Fruit fly (Drosophila melanogaster) whole organism, embryonic: ENCODE data around the gene CG15412.

Experiments used
- Atf-2 ChIP-seq: fragments of 200-800 bp; sonication (Bioruptor generic); optimal IDR thresholded peaks from 2 replicates; lab custom pipeline; 2016; ENCODE audit warnings: missing biosample characterization, missing genetic modification characterization
- Bdp1 ChIP-seq: fragments of 200-800 bp; sonication (Bioruptor generic); optimal IDR thresholded peaks from 3 replicates; lab custom pipeline; 2016; ENCODE audit warnings: missing biosample characterization, missing genetic modification characterization
- CG10543 ChIP-seq: fragments of 200-800 bp; sonication (Bioruptor generic); optimal IDR thresholded peaks from 3 replicates; lab custom pipeline; 2017; ENCODE audit warnings: missing biosample characterization, mild to moderate bottlenecking, missing genetic modification characterization, moderate library complexity
- CG12769 ChIP-seq: fragments of 200-800 bp; sonication (Bioruptor generic); optimal IDR thresholded peaks from 2 replicates; lab custom pipeline; 2019; ENCODE audit warnings: missing biosample characterization, mild to moderate bottlenecking, missing genetic modification characterization, moderate library complexity
- CG13296 ChIP-seq: fragments of 200-800 bp; sonication (Bioruptor generic); optimal IDR thresholded peaks from 3 replicates; lab custom pipeline; 2018; ENCODE audit warnings: missing biosample characterization, mild to moderate bottlenecking, missing genetic modification characterization
- CG14014 ChIP-seq: fragments of 200-800 bp; sonication (Bioruptor generic); IDR thresholded peaks from 2 replicates; pipeline ENCODE4 v1.3.6; 2022; ENCODE audit warnings: missing biosample characterization, missing genetic modification characterization
- CG14860 ChIP-seq: fragments of 200-800 bp; sonication (Bioruptor generic); IDR thresholded peaks from 3 replicates; pipeline ENCODE4 v1.3.6; 2022; ENCODE audit warnings: missing biosample characterization, missing genetic modification characterization; ENCODE audit not compliant: partially characterized antibody
- CG17328 ChIP-seq: fragments of 200-800 bp; sonication (Bioruptor generic); IDR thresholded peaks from 2 replicates; pipeline ENCODE4 v1.3.6; 2022; ENCODE audit warnings: missing biosample characterization, missing genetic modification characterization
- CG17385 ChIP-seq: fragments of 200-800 bp; sonication (Bioruptor generic); optimal IDR thresholded peaks from 3 replicates; lab custom pipeline; 2018; ENCODE audit warnings: missing biosample characterization, mild to moderate bottlenecking, missing genetic modification characterization
- CG1792 ChIP-seq: fragments of 200-800 bp; sonication (Bioruptor generic); optimal IDR thresholded peaks from 2 replicates; lab custom pipeline; 2016; ENCODE audit warnings: missing biosample characterization, missing genetic modification characterization
- CG32767 ChIP-seq: fragments of 200-800 bp; sonication (Bioruptor generic); IDR thresholded peaks from 2 replicates; pipeline ENCODE4 v1.3.6; 2022; ENCODE audit warnings: missing biosample characterization, missing genetic modification characterization
- CG3838 ChIP-seq: fragments of 200-800 bp; sonication (Bioruptor generic); optimal IDR thresholded peaks from 3 replicates; lab custom pipeline; 2016; ENCODE audit warnings: missing biosample characterization, missing genetic modification characterization
- CG4404 ChIP-seq: fragments of 200-800 bp; sonication (Bioruptor generic); IDR thresholded peaks from 2 replicates; pipeline ENCODE4 v1.3.6; 2022; ENCODE audit warnings: missing biosample characterization, missing genetic modification characterization
- CG4854 ChIP-seq: fragments of 200-800 bp; sonication (Bioruptor generic); optimal IDR thresholded peaks from 2 replicates; lab custom pipeline; 2016; ENCODE audit warnings: missing biosample characterization, missing genetic modification characterization, inconsistent platforms
- CG6272 ChIP-seq: fragments of 200-800 bp; sonication (Bioruptor generic); IDR thresholded peaks from 2 replicates; pipeline ENCODE4 v1.3.6; 2022; ENCODE audit warnings: missing biosample characterization, missing genetic modification characterization
- CG6791 ChIP-seq: fragments of 200-800 bp; sonication (Bioruptor generic); IDR thresholded peaks from 3 replicates; pipeline ENCODE4 v1.3.6; 2022; ENCODE audit warnings: missing biosample characterization, missing genetic modification characterization; ENCODE audit not compliant: partially characterized antibody
- CG6854 ChIP-seq: fragments of 200-800 bp; sonication (Bioruptor generic); optimal IDR thresholded peaks from 3 replicates; lab custom pipeline; 2017; ENCODE audit warnings: missing biosample characterization, mild to moderate bottlenecking, missing genetic modification characterization
- CG7745 ChIP-seq: fragments of 200-800 bp; sonication (Bioruptor generic); optimal IDR thresholded peaks from 2 replicates; lab custom pipeline; 2018; ENCODE audit warnings: missing biosample characterization, mild to moderate bottlenecking, missing genetic modification characterization, moderate library complexity
- Chrac-16 ChIP-seq: fragments of 200-800 bp; sonication (Bioruptor generic); optimal IDR thresholded peaks from 3 replicates; lab custom pipeline; 2016; ENCODE audit warnings: missing biosample characterization, missing genetic modification characterization
- Fer2 ChIP-seq: fragments of 200-800 bp; sonication (Bioruptor generic); optimal IDR thresholded peaks from 2 replicates; lab custom pipeline; 2018; ENCODE audit warnings: missing biosample characterization, mild to moderate bottlenecking, missing genetic modification characterization, moderate library complexity
- Hey ChIP-seq: fragments of 200-800 bp; sonication (Bioruptor generic); optimal IDR thresholded peaks from 3 replicates; lab custom pipeline; 2018; ENCODE audit warnings: missing biosample characterization, mild to moderate bottlenecking, missing genetic modification characterization
- Hr78 ChIP-seq, 2 experiments: fragments of 200-800 bp in 1 of 2; fragments of >200 bp in 1 of 2; sonication (Bioruptor generic) in 1 of 2; optimal IDR thresholded peaks; 2 replicates each; lab custom pipeline; 2017 to 2019; ENCODE audit warnings: missing biosample characterization in 2 of 2, missing genetic modification characterization in 2 of 2, mild to moderate bottlenecking in 1 of 2, moderate library complexity in 1 of 2
- Lhr ChIP-seq: fragments of 200-800 bp; sonication (Bioruptor generic); optimal IDR thresholded peaks from 3 replicates; lab custom pipeline; 2017; ENCODE audit warnings: mild to moderate bottlenecking, missing biosample characterization, missing genetic modification reagents, missing genetic modification characterization
- Meics ChIP-seq: fragments of 200-800 bp; sonication (Bioruptor generic); optimal IDR thresholded peaks from 2 replicates; lab custom pipeline; 2017; ENCODE audit warnings: missing biosample characterization, mild to moderate bottlenecking, missing genetic modification characterization
- Opbp ChIP-seq: fragments of 200-800 bp; sonication (Bioruptor generic); IDR thresholded peaks from 3 replicates; pipeline ENCODE4 v1.3.6; 2022; ENCODE audit warnings: missing biosample characterization, missing genetic modification characterization; ENCODE audit not compliant: partially characterized antibody
- Optix ChIP-seq: fragments of 200-800 bp; sonication (Bioruptor generic); IDR thresholded peaks from 3 replicates; pipeline ENCODE4 v1.3.6; 2022; ENCODE audit warnings: missing biosample characterization, missing genetic modification characterization
- Poxn ChIP-seq: fragments of 200-800 bp; sonication (Bioruptor generic); IDR thresholded peaks from 2 replicates; pipeline ENCODE4 v1.3.6; 2022; ENCODE audit warnings: missing biosample characterization, missing genetic modification characterization
- Sry-β ChIP-seq: fragments of 200-800 bp; sonication (Bioruptor generic); optimal IDR thresholded peaks from 2 replicates; lab custom pipeline; 2018; ENCODE audit warnings: missing biosample characterization, mild to moderate bottlenecking, missing genetic modification characterization, moderate library complexity
- amos ChIP-seq: fragments of 200-800 bp; sonication (Bioruptor generic); IDR thresholded peaks from 2 replicates; pipeline ENCODE4 v1.3.6; 2022; ENCODE audit warnings: missing biosample characterization, missing genetic modification characterization; ENCODE audit not compliant: partially characterized antibody
- aop ChIP-seq: fragments of 200-800 bp; sonication (Bioruptor generic); IDR thresholded peaks from 2 replicates; pipeline ENCODE4 v1.3.6; 2022; ENCODE audit warnings: missing biosample characterization, missing genetic modification characterization
- cg ChIP-seq: fragments of 200-800 bp; sonication (Bioruptor generic); optimal IDR thresholded peaks from 3 replicates; lab custom pipeline; 2019; ENCODE audit warnings: missing biosample characterization, mild to moderate bottlenecking, missing genetic modification characterization, moderate library complexity
- emc ChIP-seq: fragments of 200-800 bp; sonication (Bioruptor generic); optimal IDR thresholded peaks from 2 replicates; lab custom pipeline; 2016; ENCODE audit warnings: missing biosample characterization, missing genetic modification characterization
- fd64A ChIP-seq: fragments of 200-800 bp; sonication (Bioruptor generic); optimal IDR thresholded peaks from 3 replicates; lab custom pipeline; 2018; ENCODE audit warnings: missing biosample characterization, mild to moderate bottlenecking, missing genetic modification characterization
- gce ChIP-seq: fragments of 200-800 bp; sonication (Bioruptor generic); IDR thresholded peaks from 3 replicates; pipeline ENCODE4 v1.3.6; 2022; ENCODE audit warnings: missing biosample characterization, missing genetic modification characterization
- gem ChIP-seq: fragments of 200-800 bp; sonication (Bioruptor generic); optimal IDR thresholded peaks from 2 replicates; lab custom pipeline; 2019; ENCODE audit warnings: missing biosample characterization, mild to moderate bottlenecking, missing genetic modification characterization, moderate library complexity
- jigr1 ChIP-seq: fragments of 200-800 bp; sonication (Bioruptor generic); IDR thresholded peaks from 3 replicates; pipeline ENCODE4 v1.3.6; 2022; ENCODE audit warnings: missing biosample characterization, missing genetic modification characterization
- lab ChIP-seq: fragments of 200-800 bp; sonication (Bioruptor generic); optimal IDR thresholded peaks from 3 replicates; lab custom pipeline; 2017; ENCODE audit warnings: missing biosample characterization, missing genetic modification characterization, mild to moderate bottlenecking, moderate library complexity, missing genetic modification reagents
- lilli ChIP-seq: fragments of 200-800 bp; sonication (Bioruptor generic); optimal IDR thresholded peaks from 3 replicates; lab custom pipeline; 2016; ENCODE audit warnings: missing biosample characterization, missing genetic modification characterization
- lov ChIP-seq, 2 experiments: fragments of 200-800 bp in 1 of 2; fragments of >200 bp in 1 of 2; sonication (Bioruptor generic) in 1 of 2; IDR thresholded peaks in 1 of 2; optimal IDR thresholded peaks in 1 of 2; 2 replicates in 1 of 2; 3 replicates in 1 of 2; pipeline versions ENCODE4 v1.3.6 to Lab custom; 2017 to 2022; ENCODE audit warnings: missing biosample characterization in 1 of 2, missing genetic modification characterization in 1 of 2
- mam ChIP-seq: fragments of 200-800 bp; sonication (Bioruptor generic); optimal IDR thresholded peaks from 3 replicates; lab custom pipeline; 2016; ENCODE audit warnings: missing biosample characterization, missing genetic modification characterization
- nom ChIP-seq: fragments of 200-800 bp; sonication (Bioruptor generic); optimal IDR thresholded peaks from 2 replicates; lab custom pipeline; 2017; ENCODE audit warnings: missing biosample characterization, missing genetic modification characterization, mild to moderate bottlenecking, moderate library complexity, missing genetic modification reagents
- onecut ChIP-seq: fragments of 200-800 bp; sonication (Bioruptor generic); IDR thresholded peaks from 2 replicates; pipeline ENCODE4 v1.3.6; 2022; ENCODE audit warnings: missing biosample characterization, missing genetic modification characterization
- pb ChIP-seq: fragments of 200-800 bp; sonication (Bioruptor generic); optimal IDR thresholded peaks from 3 replicates; lab custom pipeline; 2016; ENCODE audit warnings: missing biosample characterization, missing genetic modification characterization
- sens-2 ChIP-seq: fragments of 200-800 bp; sonication (Bioruptor generic); IDR thresholded peaks from 2 replicates; pipeline ENCODE4 v1.3.6; 2022; ENCODE audit warnings: missing biosample characterization, missing genetic modification characterization
- so ChIP-seq: fragments of 200-800 bp; sonication (Bioruptor generic); IDR thresholded peaks from 3 replicates; pipeline ENCODE4 v1.3.6; 2022; ENCODE audit warnings: missing biosample characterization, missing genetic modification characterization
- tgo ChIP-seq: fragments of 200-800 bp; sonication (Bioruptor generic); IDR thresholded peaks from 3 replicates; pipeline ENCODE4 v1.3.6; 2022; ENCODE audit warnings: missing biosample characterization, missing genetic modification characterization
- tna ChIP-seq: fragments of 200-800 bp; sonication (Bioruptor generic); IDR thresholded peaks from 2 replicates; pipeline ENCODE4 v1.3.6; 2022; ENCODE audit warnings: missing biosample characterization, missing genetic modification characterization; ENCODE audit not compliant: partially characterized antibody

The CG15412 gene

DNA sequence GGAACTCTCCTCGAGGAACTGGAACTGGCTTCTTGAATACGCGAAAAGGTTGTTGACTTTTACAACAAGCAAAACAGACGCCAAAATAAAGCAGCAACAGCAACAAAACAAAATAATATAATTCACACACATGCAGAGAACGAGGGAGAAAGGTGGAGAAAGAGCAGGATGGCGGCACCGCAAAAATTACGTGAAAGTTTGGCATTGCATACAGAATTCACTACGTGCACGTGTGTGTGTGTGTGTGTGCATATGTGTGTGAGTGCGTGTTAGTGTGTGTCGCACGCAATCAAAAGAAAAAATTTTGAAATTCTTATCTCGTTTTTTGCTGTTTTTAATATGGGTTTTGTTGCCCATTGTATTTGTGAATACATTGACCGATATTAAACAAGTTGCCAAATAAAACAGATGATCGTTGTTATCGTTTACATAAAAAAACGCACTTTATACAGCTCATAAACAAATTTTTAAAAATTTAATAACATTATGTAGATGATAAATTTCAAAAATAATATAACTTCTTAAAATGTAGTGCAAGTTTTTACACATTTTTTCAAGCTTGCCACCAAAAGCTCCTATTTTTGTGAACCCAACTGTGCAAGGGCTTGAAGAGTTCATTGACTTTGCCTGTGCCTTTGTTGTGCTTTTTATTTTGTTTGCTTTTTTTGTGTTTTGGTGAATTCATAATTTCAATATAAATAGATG, 34.1 kb downstream of the CG15412 start (continued):
- TF ChIP-seq gem = peak; percentile 67
- no peak for TF ChIP-seq pb (GFP tag; lab: Kevin White, UChicago)
- no peak for TF ChIP-seq CG6854
- no peak for TF ChIP-seq CG1792 (GFP tag; lab: Kevin White, UChicago)
- TF ChIP-seq Hey (tag; lab: Kevin White, UChicago) = no peak
- TF ChIP-seq emc (GFP tag; lab: Kevin White, UChicago) = no peak
- no peak for TF ChIP-seq sens-2
- peak; percentile 1 for TF ChIP-seq CG17385 (GFP tag; lab: Kevin White, UChicago)
- no peak for TF ChIP-seq CG14014 (GFP tag; lab: Robert Waterston, UW)
- TF ChIP-seq Bdp1 = no peak
- no peak for TF ChIP-seq gce (GFP tag; lab: Robert Waterston, UW)
- no peak for TF ChIP-seq Sry-β (GFP tag; lab: Kevin White, UChicago)
- no peak for TF ChIP-seq jigr1 (GFP tag; lab: Robert Waterston, UW)
- peak; percentile 11 for TF ChIP-seq Chrac-16 (GFP tag; lab: Kevin White, UChicago)
- no peak for TF ChIP-seq CG4854 (GFP tag; lab: Kevin White, UChicago)
- TF ChIP-seq tna (GFP tag; lab: Robert Waterston, UW) = no peak
- no peak for TF ChIP-seq Atf-2 (GFP tag; lab: Kevin White, UChicago)
- TF ChIP-seq Lhr (GFP tag; lab: Kevin White, UChicago) = no peak
- TF ChIP-seq Fer2 (tag; lab: Kevin White, UChicago) = no peak
- TF ChIP-seq CG13296 (GFP tag; lab: Kevin White, UChicago) = no peak
- no peak for TF ChIP-seq CG3838 (GFP tag; lab: Kevin White, UChicago)
- TF ChIP-seq aop (GFP tag; lab: Robert Waterston, UW) = no peak
- no peak for TF ChIP-seq CG14860 (GFP tag; lab: Robert Waterston, UW)
- TF ChIP-seq lilli (GFP tag; lab: Kevin White, UChicago) = no peak

DNA sequence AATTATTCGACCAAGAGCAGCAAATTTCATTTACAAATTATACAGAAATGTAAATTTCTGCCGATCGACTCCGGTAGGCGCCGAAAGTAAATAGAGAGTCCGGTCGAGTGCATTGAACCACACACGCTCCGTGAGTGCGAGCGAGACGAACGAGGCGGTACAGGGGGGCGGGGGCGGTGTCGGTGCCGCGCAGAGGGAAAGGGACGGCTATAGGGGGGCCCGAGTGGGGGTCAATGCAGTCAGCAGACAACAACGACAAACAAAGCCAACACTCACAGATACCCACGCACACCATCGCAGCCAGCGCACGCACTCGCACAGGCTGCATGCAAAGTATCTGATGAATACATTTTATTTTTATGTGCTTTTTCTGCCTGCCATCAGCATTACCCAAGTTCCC, 36.1 kb downstream of the CG15412 start:
- no peak for TF ChIP-seq lab
- 0 out of 3 replicates have a peak, but pooled peaks have one; percentile 38 for TF ChIP-seq Optix (GFP tag; lab: Robert Waterston, UW)
- no peak for TF ChIP-seq lov (optimal IDR thresholded peaks at IDR 0.05; lab: Kevin White, UChicago)
- TF ChIP-seq lov (GFP tag; IDR thresholded peaks at IDR 0.05; lab: Robert Waterston, UW) = 0 out of 3 replicates have a peak, but pooled peaks have one; percentile 13
- TF ChIP-seq Fer2 (tag; lab: Kevin White, UChicago) = no peak
- TF ChIP-seq CG6791 (GFP tag; lab: Robert Waterston, UW) = peak; percentile 42; the same call in 1 of the 3 replicates
- peak; percentile 3 for TF ChIP-seq CG12769
- TF ChIP-seq CG7745 (tag; lab: Kevin White, UChicago) = peak; percentile 6
- no peak for TF ChIP-seq CG4404 (GFP tag; lab: Robert Waterston, UW)
- no peak for TF ChIP-seq Meics
- TF ChIP-seq Poxn (GFP tag; lab: Robert Waterston, UW) = no peak
- TF ChIP-seq tgo (GFP tag; lab: Robert Waterston, UW) = 0 out of 3 replicates have a peak, but pooled peaks have one; percentile 22
- TF ChIP-seq CG17328 (GFP tag; lab: Robert Waterston, UW) = peak; percentile 20; the same call in 1 of the 2 replicates
- TF ChIP-seq onecut (GFP tag; lab: Robert Waterston, UW) = no peak
- peak; percentile 16 for TF ChIP-seq CG10543 (GFP tag; lab: Kevin White, UChicago)
- TF ChIP-seq CG6272 (GFP tag; lab: Robert Waterston, UW) = 0 out of 2 replicates have a peak, but pooled peaks have one; percentile 10
- peak; percentile 31 for TF ChIP-seq nom (GFP tag; lab: Kevin White, UChicago)
- TF ChIP-seq Opbp (GFP tag; lab: Robert Waterston, UW) = 0 out of 3 replicates have a peak, but pooled peaks have one; percentile 36
- peak in 1 of 2 experiments; percentile 96 for TF ChIP-seq Hr78 (GFP tag; optimal IDR thresholded peaks at IDR 0.05; lab: Kevin White, UChicago)
- 0 out of 3 replicates have a peak, but pooled peaks have one; percentile 26 for TF ChIP-seq so (GFP tag; lab: Robert Waterston, UW)
- TF ChIP-seq cg (GFP tag; lab: Kevin White, UChicago) = peak; percentile 74
- no peak for TF ChIP-seq fd64A (GFP tag; lab: Kevin White, UChicago)
- peak; percentile 50 for TF ChIP-seq CG32767 (GFP tag; lab: Robert Waterston, UW)
- peak; percentile 43; the same call in 1 of the 3 replicates for TF ChIP-seq gce (GFP tag; lab: Robert Waterston, UW)
- TF ChIP-seq mam = no peak
- TF ChIP-seq amos (GFP tag; lab: Robert Waterston, UW) = no peak
